Fruit fly (Drosophila melanogaster) whole organism, pupa: ENCODE results near the gene stg.

Source experiments
- CG10348 ChIP-seq: fragments of 200-800 bp; sonication (Bioruptor generic); IDR thresholded peaks from 2 replicates; pipeline ENCODE4 v1.3.6; 2022; ENCODE audit warnings: missing biosample characterization, missing genetic modification characterization
- CG12605 ChIP-seq: fragments of 200-800 bp; sonication (Bioruptor generic); IDR thresholded peaks from 2 replicates; pipeline ENCODE4 v1.3.6; 2022; ENCODE audit warnings: missing biosample characterization, missing genetic modification characterization
- CG13204 ChIP-seq: fragments of 200-800 bp; sonication (Bioruptor generic); optimal IDR thresholded peaks from 2 replicates; lab custom pipeline; 2018; ENCODE audit warnings: missing biosample characterization, mild to moderate bottlenecking, missing genetic modification characterization, moderate library complexity
- CG14655 ChIP-seq: fragments of 200-800 bp; sonication (Bioruptor generic); optimal IDR thresholded peaks from 3 replicates; lab custom pipeline; 2017; ENCODE audit warnings: mild to moderate bottlenecking, missing biosample characterization, missing genetic modification reagents, missing genetic modification characterization
- CG15710 ChIP-seq: fragments of 200-800 bp; sonication (Bioruptor generic); optimal IDR thresholded peaks from 2 replicates; lab custom pipeline; 2018; ENCODE audit warnings: missing biosample characterization, mild to moderate bottlenecking, missing genetic modification characterization, moderate library complexity
- CG17806 ChIP-seq: fragments of 200-800 bp; sonication (Bioruptor generic); optimal IDR thresholded peaks from 2 replicates; lab custom pipeline; 2018; ENCODE audit warnings: missing biosample characterization, mild to moderate bottlenecking, missing genetic modification characterization, moderate library complexity
- CG32121 ChIP-seq: fragments of 200-800 bp; sonication (Bioruptor generic); IDR thresholded peaks from 2 replicates; pipeline ENCODE4 v1.3.6; 2022; ENCODE audit warnings: missing biosample characterization, missing genetic modification characterization
- CG34367 ChIP-seq: fragments of 200-800 bp; sonication (Bioruptor generic); optimal IDR thresholded peaks from 2 replicates; lab custom pipeline; 2018; ENCODE audit warnings: missing biosample characterization, mild to moderate bottlenecking, missing genetic modification characterization
- CG4496 ChIP-seq: fragments of 200-800 bp; sonication (Bioruptor generic); IDR thresholded peaks from 3 replicates; pipeline ENCODE4 v1.3.6; 2022; ENCODE audit warnings: missing biosample characterization, missing genetic modification characterization
- CG8159 ChIP-seq: fragments of 200-800 bp; sonication (Bioruptor generic); optimal IDR thresholded peaks from 3 replicates; lab custom pipeline; 2018; ENCODE audit warnings: missing biosample characterization, mild to moderate bottlenecking, missing genetic modification characterization, moderate library complexity
- CG8301 ChIP-seq: fragments of 200-800 bp; sonication (Bioruptor generic); optimal IDR thresholded peaks from 2 replicates; lab custom pipeline; 2018; ENCODE audit warnings: missing biosample characterization, mild to moderate bottlenecking, missing genetic modification characterization
- CG9948 ChIP-seq: fragments of 200-800 bp; sonication (Bioruptor generic); optimal IDR thresholded peaks from 2 replicates; lab custom pipeline; 2018; ENCODE audit warnings: missing biosample characterization, mild to moderate bottlenecking, missing genetic modification characterization, moderate library complexity
- D1 ChIP-seq: fragments of 200-800 bp; sonication (Bioruptor generic); optimal IDR thresholded peaks from 2 replicates; lab custom pipeline; 2018; ENCODE audit warnings: missing biosample characterization, mild to moderate bottlenecking, missing genetic modification characterization, moderate library complexity
- EcR ChIP-seq: fragments of 200-800 bp; sonication (Bioruptor generic); optimal IDR thresholded peaks from 3 replicates; lab custom pipeline; 2019; ENCODE audit warnings: missing biosample characterization, missing genetic modification characterization, mild to moderate bottlenecking, moderate library complexity, missing genetic modification reagents
- Ets98B ChIP-seq: fragments of 200-800 bp; sonication (Bioruptor generic); IDR thresholded peaks from 2 replicates; pipeline ENCODE4 v1.3.6; 2022; ENCODE audit warnings: missing biosample characterization, missing genetic modification characterization
- Pif1A ChIP-seq: fragments of 200-800 bp; sonication (Bioruptor generic); optimal IDR thresholded peaks from 3 replicates; lab custom pipeline; 2016; ENCODE audit warnings: missing biosample characterization, missing genetic modification characterization
- Pif1B ChIP-seq: fragments of 200-800 bp; sonication (Bioruptor generic); optimal IDR thresholded peaks from 3 replicates; lab custom pipeline; 2016; ENCODE audit warnings: missing biosample characterization, missing genetic modification characterization
- Snoo ChIP-seq: fragments of 200-800 bp; sonication (Bioruptor generic); optimal IDR thresholded peaks from 3 replicates; lab custom pipeline; 2017; ENCODE audit warnings: missing biosample characterization, mild to moderate bottlenecking, missing genetic modification characterization, inconsistent platforms
- fd96Ca ChIP-seq: fragments of 200-800 bp; sonication (Bioruptor generic); IDR thresholded peaks from 3 replicates; pipeline ENCODE4 v1.3.6; 2022; ENCODE audit warnings: missing biosample characterization, missing genetic modification characterization
- gl ChIP-seq: fragments of 200-800 bp; sonication (Bioruptor generic); optimal IDR thresholded peaks from 2 replicates; lab custom pipeline; 2018; ENCODE audit warnings: missing biosample characterization, mild to moderate bottlenecking, missing genetic modification characterization
- rn ChIP-seq: fragments of 200-800 bp; sonication (Bioruptor generic); IDR thresholded peaks from 2 replicates; pipeline ENCODE4 v1.3.6; 2022; ENCODE audit warnings: missing biosample characterization, missing genetic modification characterization

The stg gene

DNA sequence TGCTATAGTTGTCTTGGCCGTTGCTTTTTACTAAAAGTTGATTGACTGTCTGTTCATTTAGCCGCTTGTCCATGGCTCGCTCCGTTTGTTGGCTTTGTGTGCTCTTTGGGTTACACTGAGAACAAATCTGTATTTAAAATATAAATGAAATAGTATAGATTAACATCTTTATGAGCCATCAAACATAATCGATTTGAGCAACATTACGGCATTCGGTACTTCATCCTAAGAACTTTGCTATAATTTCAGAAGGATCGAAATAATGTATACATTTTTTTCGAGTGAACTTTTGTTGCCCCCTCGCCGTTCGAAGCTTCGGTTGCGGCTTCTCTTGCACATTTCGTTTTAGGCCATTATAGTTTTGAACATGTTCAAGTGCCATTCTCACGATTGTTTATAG is 47.6 kb downstream of the stg start:
- TF ChIP-seq Snoo (tag; lab: Kevin White, UChicago), result peak; percentile 38
- TF ChIP-seq CG9948, result peak; percentile 83
- TF ChIP-seq CG8301 (tag; lab: Kevin White, UChicago), result peak; percentile 92
- TF ChIP-seq gl (tag; lab: Kevin White, UChicago), result peak; percentile 63
- peak; percentile 78 for TF ChIP-seq CG15710
- peak; percentile 81 for TF ChIP-seq rn (GFP tag; lab: Robert Waterston, UW)
- TF ChIP-seq CG17806 (tag; lab: Kevin White, UChicago), result peak; percentile 84
- TF ChIP-seq CG8159 (tag; lab: Kevin White, UChicago), result peak; percentile 83
- TF ChIP-seq D1 (tag; lab: Kevin White, UChicago), result peak; percentile 37
- peak; percentile 90 for TF ChIP-seq CG14655 (GFP tag; lab: Kevin White, UChicago)
- 0 out of 2 replicates have a peak, but pooled peaks have one; percentile 38 for TF ChIP-seq CG10348 (GFP tag; lab: Robert Waterston, UW)
- TF ChIP-seq Pif1A (GFP tag; lab: Kevin White, UChicago), result peak; percentile 88
- peak; percentile 90 for TF ChIP-seq CG4496 (GFP tag; lab: Robert Waterston, UW)
- TF ChIP-seq Pif1B (GFP tag; lab: Kevin White, UChicago), result peak; percentile 86
- TF ChIP-seq CG32121 (GFP tag; lab: Robert Waterston, UW), result peak; percentile 89
- peak; percentile 86 for TF ChIP-seq fd96Ca (GFP tag; lab: Robert Waterston, UW)
- TF ChIP-seq CG12605 (GFP tag; lab: Robert Waterston, UW), result peak; percentile 87
- TF ChIP-seq CG13204 (GFP tag; lab: Kevin White, UChicago), result peak; percentile 53
- peak; percentile 93 for TF ChIP-seq Ets98B (GFP tag; lab: Robert Waterston, UW)
- TF ChIP-seq EcR (GFP tag; lab: Kevin White, UChicago), result no peak
- peak; percentile 81 for TF ChIP-seq CG34367 (tag; lab: Kevin White, UChicago)

dm6 chr3R:29207012-29207656 is 48.5 kb downstream of the stg start:
- TF ChIP-seq CG32121 (GFP tag; lab: Robert Waterston, UW) (peak; percentile 84), D1 (tag; lab: Kevin White, UChicago) (peak; percentile 54), CG4496 (GFP tag; lab: Robert Waterston, UW) (peak; percentile 95), CG15710 (peak; percentile 94), Pif1A (GFP tag; lab: Kevin White, UChicago) (peak; percentile 84), EcR (GFP tag; lab: Kevin White, UChicago) (peak; percentile 80), gl (tag; lab: Kevin White, UChicago) (peak; percentile 77), CG34367 (tag; lab: Kevin White, UChicago) (peak; percentile 89), CG9948 (peak; percentile 93), fd96Ca (GFP tag; lab: Robert Waterston, UW) (peak; percentile 92), CG17806 (tag; lab: Kevin White, UChicago) (peak; percentile 94), rn (GFP tag; lab: Robert Waterston, UW) (peak; percentile 72), CG13204 (GFP tag; lab: Kevin White, UChicago) (peak; percentile 88), CG8159 (tag; lab: Kevin White, UChicago) (peak; percentile 93), Pif1B (GFP tag; lab: Kevin White, UChicago) (peak; percentile 87), Ets98B (GFP tag; lab: Robert Waterston, UW) (peak; percentile 92), CG10348 (GFP tag; lab: Robert Waterston, UW) (peak; percentile 52; the same call in 1 of the 2 replicates), Snoo (tag; lab: Kevin White, UChicago) (peak; percentile 88), CG14655 (GFP tag; lab: Kevin White, UChicago) (peak; percentile 95), CG8301 (tag; lab: Kevin White, UChicago) (peak; percentile 91), CG12605 (GFP tag; lab: Robert Waterston, UW) (peak; percentile 85)

DNA sequence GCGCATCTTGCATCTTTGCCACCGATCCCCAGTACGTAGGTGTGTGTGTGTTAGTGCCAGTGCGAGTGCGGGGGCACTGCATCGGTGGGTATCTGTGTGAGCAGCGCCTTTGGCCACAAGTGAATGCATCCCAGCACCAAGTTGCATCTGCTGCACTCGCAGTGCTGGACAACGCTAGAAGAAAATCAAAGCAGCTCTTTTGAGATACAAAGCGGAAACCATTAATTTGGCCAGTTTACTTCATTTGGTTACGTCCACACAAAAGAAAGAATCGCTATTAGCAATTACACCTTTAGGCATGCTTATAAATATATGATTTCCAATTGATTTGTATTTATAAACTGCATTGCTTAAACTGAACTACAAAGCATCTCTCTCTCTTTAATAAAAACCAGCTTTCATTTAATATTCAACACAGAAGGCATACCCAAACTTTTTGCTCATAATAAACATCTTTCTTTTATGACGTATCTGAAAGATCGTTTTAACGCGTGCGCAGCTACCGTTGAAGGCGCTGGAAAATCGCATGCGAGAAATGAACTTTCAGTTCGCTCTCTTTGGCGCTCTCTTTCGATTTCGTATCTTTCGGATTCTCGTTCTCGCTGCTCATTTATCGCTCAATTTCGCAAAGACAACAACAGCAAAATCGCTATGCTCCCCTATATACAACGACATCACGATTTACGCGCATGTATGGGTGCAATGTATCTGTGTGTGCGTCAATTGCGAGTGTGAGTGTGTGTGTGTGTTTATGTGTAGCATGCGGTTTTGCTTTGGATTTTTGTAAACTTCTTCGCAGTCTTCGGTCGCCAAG is 49.2 kb downstream of the stg start:
- TF ChIP-seq CG4496 (GFP tag; lab: Robert Waterston, UW) (no peak), Snoo (tag; lab: Kevin White, UChicago) (no peak), Pif1B (GFP tag; lab: Kevin White, UChicago) (no peak), CG10348 (GFP tag; lab: Robert Waterston, UW) (no peak), gl (tag; lab: Kevin White, UChicago) (no peak), rn (GFP tag; lab: Robert Waterston, UW) (no peak), CG13204 (GFP tag; lab: Kevin White, UChicago) (no peak), EcR (GFP tag; lab: Kevin White, UChicago) (no peak), Ets98B (GFP tag; lab: Robert Waterston, UW) (no peak), Pif1A (GFP tag; lab: Kevin White, UChicago) (no peak), CG9948 (peak; percentile 15), CG14655 (GFP tag; lab: Kevin White, UChicago) (peak; percentile 33), fd96Ca (GFP tag; lab: Robert Waterston, UW) (0 out of 3 replicates have a peak, but pooled peaks have one; percentile 6), CG17806 (tag; lab: Kevin White, UChicago) (peak; percentile 19), CG8301 (tag; lab: Kevin White, UChicago) (peak; percentile 3), CG32121 (GFP tag; lab: Robert Waterston, UW) (no peak), CG12605 (GFP tag; lab: Robert Waterston, UW) (no peak), CG8159 (tag; lab: Kevin White, UChicago) (peak; percentile 10), CG15710 (no peak), D1 (tag; lab: Kevin White, UChicago) (no peak), CG34367 (tag; lab: Kevin White, UChicago) (no peak)
